Worm (Caenorhabditis elegans): ENCODE data around the gene acbp-5.

Gene acbp-5

DNA sequence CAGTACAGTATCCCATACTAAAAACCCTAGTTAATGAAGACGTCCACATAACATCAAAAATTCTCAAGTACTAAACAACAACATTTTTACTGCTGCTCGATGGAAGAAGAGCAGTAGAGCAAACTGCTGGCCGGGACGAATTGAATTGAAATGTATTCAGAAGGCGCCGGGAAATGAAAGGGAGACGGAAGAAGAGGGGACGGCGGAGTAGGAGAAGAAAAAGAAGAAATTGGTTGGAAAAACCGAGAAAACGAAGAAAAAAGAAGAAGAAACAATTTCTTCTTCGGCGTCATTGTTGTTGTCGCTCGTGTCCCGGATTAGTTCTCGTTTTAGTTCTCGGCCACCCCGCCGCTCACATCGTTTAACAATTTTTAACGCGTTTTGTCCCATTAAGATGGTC lies 7.7 kb downstream of the acbp-5 start:
- no peak for TF ChIP-seq ztf-29 (GFP tag; IDR thresholded peaks at IDR 0.05)
- no peak for TF ChIP-seq tab-1 (GFP tag; IDR thresholded peaks at IDR 0.05)
- no peak for TF ChIP-seq flt-1 (GFP tag; IDR thresholded peaks at IDR 0.05)
- TF ChIP-seq med-1 (GFP tag; optimal IDR thresholded peaks at IDR 0.05; ENCODE audit: insufficient read depth), result no peak
- TF ChIP-seq T22C8.4 (GFP tag; IDR thresholded peaks at IDR 0.05), result no peak
- no peak for TF ChIP-seq cog-1 (tag; optimal IDR thresholded peaks at IDR 0.05)
- no peak for TF ChIP-seq ztf-23 (GFP tag; IDR thresholded peaks at IDR 0.05)
- no peak for TF ChIP-seq ref-1 (GFP tag; conservative IDR thresholded peaks at IDR 0.05)
- TF ChIP-seq klf-2 (GFP tag; conservative IDR thresholded peaks at IDR 0.05), result no peak

DNA sequence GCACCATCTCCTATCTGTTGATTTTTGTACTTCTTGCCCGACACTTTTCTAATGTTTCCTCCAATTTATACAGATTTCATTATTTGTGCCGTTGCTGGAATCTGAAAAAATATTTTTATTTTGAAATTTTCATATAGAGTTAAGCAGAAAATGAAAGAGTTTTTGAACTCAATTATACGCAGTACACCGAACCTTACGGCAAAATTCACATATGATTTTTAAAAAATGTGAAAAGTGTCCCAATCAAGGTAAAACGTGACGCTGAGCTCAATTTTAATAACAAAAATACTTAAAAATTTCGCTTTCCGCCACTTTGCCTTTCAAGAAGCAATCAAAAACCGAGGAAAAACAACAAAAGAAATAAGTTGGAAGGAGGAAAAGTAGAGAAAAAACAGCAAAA lies 10.8 kb downstream of the acbp-5 start, which contains the start of gene arrd-17:
TSS of gene arrd-17 (minus strand) at position 101 of the 400 bp plus-strand sequence.
- TF ChIP-seq klf-2 (GFP tag; conservative IDR thresholded peaks at IDR 0.05) (no peak), T22C8.4 (GFP tag; IDR thresholded peaks at IDR 0.05) (no peak), flt-1 (GFP tag; IDR thresholded peaks at IDR 0.05) (no peak), ztf-29 (GFP tag; IDR thresholded peaks at IDR 0.05) (no peak), med-1 (GFP tag; optimal IDR thresholded peaks at IDR 0.05; ENCODE audit: insufficient read depth) (no peak), ref-1 (GFP tag; conservative IDR thresholded peaks at IDR 0.05) (no peak), tab-1 (GFP tag; IDR thresholded peaks at IDR 0.05) (no peak), ztf-23 (GFP tag; IDR thresholded peaks at IDR 0.05) (no peak), cog-1 (tag; optimal IDR thresholded peaks at IDR 0.05) (no peak)

DNA sequence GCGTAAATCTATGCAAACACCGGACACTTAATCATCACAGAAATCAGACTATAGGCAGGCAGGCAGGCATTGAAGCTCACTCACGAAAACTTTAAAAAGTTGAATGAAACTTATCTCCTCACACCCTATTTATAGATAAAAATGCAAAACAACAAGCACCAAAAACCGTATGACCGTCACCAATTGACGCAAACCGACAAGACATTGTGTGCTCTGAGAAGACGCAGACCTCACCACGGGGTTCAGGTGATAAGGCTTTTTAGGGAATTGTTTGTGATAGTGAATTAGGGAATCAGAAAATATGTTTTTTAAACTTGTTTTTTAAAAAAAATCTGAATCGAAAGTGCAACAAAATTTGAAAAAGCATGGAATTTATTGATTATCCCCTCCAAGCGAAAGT lies 14.8 kb downstream of the acbp-5 start, which contains the start of gene T12D8.5:
TSS of gene T12D8.5 (minus strand) at position 95 of the 400 bp plus-strand sequence.
- no peak for TF ChIP-seq cog-1 (tag; optimal IDR thresholded peaks at IDR 0.05)
- TF ChIP-seq ref-1 (GFP tag; conservative IDR thresholded peaks at IDR 0.05), result no peak
- TF ChIP-seq med-1 (GFP tag; optimal IDR thresholded peaks at IDR 0.05; ENCODE audit: insufficient read depth), result no peak

DNA sequence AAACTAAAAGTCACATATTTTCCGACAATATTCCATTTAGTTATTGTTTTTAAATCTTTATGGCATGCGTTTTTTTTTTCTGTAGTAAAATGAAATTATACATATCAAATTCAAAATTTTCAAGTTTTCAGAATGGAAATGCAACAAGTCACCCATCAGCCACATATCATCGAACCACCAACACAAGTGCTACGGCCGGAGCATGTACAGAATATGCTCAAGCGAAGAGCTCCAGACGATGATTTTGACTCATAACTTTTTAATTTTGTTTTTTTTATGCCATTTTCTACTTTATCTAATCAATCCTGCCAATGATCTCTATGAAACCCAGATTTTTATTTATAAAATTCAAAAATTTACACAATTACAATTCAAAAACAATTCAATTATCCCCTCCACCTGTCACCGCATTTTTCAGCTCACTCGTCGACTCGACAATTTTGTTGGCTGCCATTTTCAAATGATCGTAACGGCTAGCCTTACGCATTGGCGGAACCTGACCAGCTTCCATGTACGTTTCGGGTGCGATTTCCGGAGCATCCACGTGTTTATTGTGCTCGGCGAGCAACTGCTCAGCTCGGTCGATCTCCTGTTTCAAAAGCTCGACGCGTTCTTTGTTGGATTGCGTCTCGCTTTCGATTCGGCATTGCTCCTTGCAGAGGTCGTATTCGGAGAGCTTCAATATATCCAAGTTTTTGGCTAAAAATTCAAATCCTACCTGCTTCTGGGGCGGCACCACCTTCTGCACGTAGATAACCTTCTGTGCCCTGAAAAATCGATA lies 15.6 kb downstream of the acbp-5 start:
- peak; percentile 16; the same call in 1 of the 2 replicates for TF ChIP-seq T22C8.4 (GFP tag; IDR thresholded peaks at IDR 0.05)
- 0 out of 2 replicates have a peak, but pooled peaks have one; percentile 60 for TF ChIP-seq flt-1 (GFP tag; IDR thresholded peaks at IDR 0.05)
- no peak for TF ChIP-seq tab-1 (GFP tag; IDR thresholded peaks at IDR 0.05)

DNA sequence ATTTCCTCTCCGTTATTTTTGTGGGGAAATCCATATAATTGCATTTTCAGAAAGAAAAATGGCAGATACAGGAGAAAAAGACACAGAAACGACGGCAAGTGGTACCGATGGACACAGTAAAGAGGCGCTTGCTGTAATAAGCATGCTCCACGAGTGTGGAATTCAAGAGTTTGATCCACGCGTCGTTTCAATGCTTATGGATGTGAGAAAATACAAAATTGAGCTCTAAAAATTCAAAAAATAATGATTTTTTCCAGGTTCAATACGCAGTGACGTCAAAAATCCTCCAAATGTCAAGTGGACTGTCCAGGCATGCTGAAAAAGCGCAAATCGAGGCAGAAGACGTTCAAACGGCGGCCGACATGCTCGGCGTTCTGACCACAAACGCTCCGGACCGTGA lies 17.3 kb downstream of the acbp-5 start, which contains the start of gene taf-9:
TSS of gene taf-9 (plus strand) at position 51 of the 400 bp plus-strand sequence.
- TF ChIP-seq ztf-23 (GFP tag; IDR thresholded peaks at IDR 0.05), result no peak

DNA sequence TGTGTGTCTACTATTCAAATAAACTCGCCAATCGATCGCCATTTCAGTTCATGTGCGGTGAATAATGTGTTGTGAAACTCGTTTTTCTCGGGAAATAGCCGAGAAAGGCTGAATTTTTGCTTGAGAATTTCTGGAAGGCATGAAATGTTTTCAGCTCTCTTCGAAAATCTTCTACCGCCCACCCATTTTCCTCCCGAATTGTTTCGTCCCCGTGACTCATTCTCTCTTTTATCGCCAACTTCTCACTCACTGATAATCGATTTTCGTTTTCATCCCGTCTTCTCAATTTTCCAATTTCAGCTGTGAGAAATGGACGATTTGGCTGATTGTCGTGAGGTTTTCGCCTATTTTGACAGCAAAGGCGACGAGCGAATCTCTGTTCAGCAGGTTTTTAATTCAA lies 18.5 kb downstream of the acbp-5 start, which contains the start of gene mlc-5:
TSS of gene mlc-5 (plus strand) at position 301 of the 400 bp plus-strand sequence.
- no peak for TF ChIP-seq cog-1 (tag; optimal IDR thresholded peaks at IDR 0.05)
- TF ChIP-seq klf-2 (GFP tag; conservative IDR thresholded peaks at IDR 0.05), result no peak
- no peak for TF ChIP-seq ref-1 (GFP tag; conservative IDR thresholded peaks at IDR 0.05)
- no peak for TF ChIP-seq med-1 (GFP tag; optimal IDR thresholded peaks at IDR 0.05; ENCODE audit: insufficient read depth)
- no peak for TF ChIP-seq flt-1 (GFP tag; IDR thresholded peaks at IDR 0.05)
- TF ChIP-seq ztf-29 (GFP tag; IDR thresholded peaks at IDR 0.05), result no peak
- TF ChIP-seq T22C8.4 (GFP tag; IDR thresholded peaks at IDR 0.05), result no peak
- no peak for TF ChIP-seq ztf-23 (GFP tag; IDR thresholded peaks at IDR 0.05)
- no peak for TF ChIP-seq tab-1 (GFP tag; IDR thresholded peaks at IDR 0.05)

DNA sequence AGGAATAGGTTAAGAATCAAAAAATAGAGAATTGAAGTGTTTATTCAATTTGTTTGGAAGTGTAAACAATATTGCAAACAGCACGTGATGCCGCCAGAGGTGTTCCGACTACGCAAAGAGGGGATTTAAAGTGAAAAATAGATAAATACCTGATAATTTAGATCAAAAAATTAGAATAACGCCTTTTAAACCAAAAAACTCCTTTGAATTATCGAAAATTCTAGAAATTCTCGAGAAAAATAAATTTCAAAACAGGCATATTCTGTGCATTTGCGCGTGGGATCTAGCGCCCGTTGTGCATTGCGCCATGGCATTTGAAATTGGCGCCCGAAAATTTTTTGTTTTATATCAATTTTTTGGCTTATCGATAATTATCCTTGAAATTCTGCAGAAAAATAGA lies 19.2 kb downstream of the acbp-5 start, which contains the start of gene hip-1:
TSS of gene hip-1 (minus strand) at position 225 of the 400 bp plus-strand sequence.
- 0 out of 2 replicates have a peak, but pooled peaks have one; percentile 15 for TF ChIP-seq T22C8.4 (GFP tag; IDR thresholded peaks at IDR 0.05)
- TF ChIP-seq tab-1 (GFP tag; IDR thresholded peaks at IDR 0.05), result no peak
- no peak for TF ChIP-seq med-1 (GFP tag; optimal IDR thresholded peaks at IDR 0.05; ENCODE audit: insufficient read depth)
- TF ChIP-seq klf-2 (GFP tag; conservative IDR thresholded peaks at IDR 0.05), result no peak
- peak; percentile 59 for TF ChIP-seq ztf-23 (GFP tag; IDR thresholded peaks at IDR 0.05)
- no peak for TF ChIP-seq flt-1 (GFP tag; IDR thresholded peaks at IDR 0.05)

DNA sequence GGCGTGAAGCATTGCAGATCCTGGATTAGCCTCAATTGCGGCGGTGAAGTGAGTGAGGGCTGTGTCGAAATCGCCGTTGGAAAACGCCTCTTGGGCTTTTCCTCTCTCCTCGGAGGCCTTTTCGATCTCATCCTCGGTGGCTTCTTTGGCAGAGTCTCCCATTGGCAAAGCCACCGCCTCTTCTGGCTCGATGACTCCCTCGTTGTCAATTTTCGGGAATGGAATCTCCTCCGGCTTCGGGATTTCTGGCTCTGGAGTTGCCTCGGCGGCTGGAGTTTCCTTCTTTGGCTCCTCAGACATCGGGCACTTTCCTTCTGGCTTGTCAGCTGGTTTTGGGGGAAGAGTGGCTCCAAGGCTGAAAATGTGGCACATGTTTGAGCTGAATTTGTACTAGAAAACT lies 19.8 kb downstream of the acbp-5 start:
- TF ChIP-seq med-1 (GFP tag; optimal IDR thresholded peaks at IDR 0.05; ENCODE audit: insufficient read depth), result no peak
- no peak for TF ChIP-seq tab-1 (GFP tag; IDR thresholded peaks at IDR 0.05)
- TF ChIP-seq ztf-23 (GFP tag; IDR thresholded peaks at IDR 0.05), result no peak
- no peak for TF ChIP-seq ref-1 (GFP tag; conservative IDR thresholded peaks at IDR 0.05)
- TF ChIP-seq flt-1 (GFP tag; IDR thresholded peaks at IDR 0.05), result no peak
- no peak for TF ChIP-seq ztf-29 (GFP tag; IDR thresholded peaks at IDR 0.05)
- TF ChIP-seq klf-2 (GFP tag; conservative IDR thresholded peaks at IDR 0.05), result no peak
- TF ChIP-seq T22C8.4 (GFP tag; IDR thresholded peaks at IDR 0.05), result no peak
- TF ChIP-seq cog-1 (tag; optimal IDR thresholded peaks at IDR 0.05), result no peak

DNA sequence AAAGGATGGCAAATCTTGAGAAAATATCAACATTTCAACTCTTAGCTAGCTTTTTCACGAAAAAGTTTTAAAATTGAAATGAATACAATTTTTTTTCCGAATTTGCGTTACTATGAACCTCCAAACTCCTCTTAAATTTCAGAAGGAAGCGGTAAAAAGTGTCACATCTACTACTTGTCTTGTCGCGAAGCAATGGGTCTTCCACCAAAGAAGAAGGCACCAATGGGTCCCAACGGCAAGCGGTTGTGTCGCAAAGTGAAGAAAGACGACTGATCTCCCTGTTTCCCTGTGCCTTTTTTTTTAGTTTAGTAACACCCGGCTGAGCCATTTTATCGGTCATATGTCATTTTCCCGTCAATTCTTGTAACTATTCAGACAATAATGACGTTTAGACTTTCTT lies 20.5 kb downstream of the acbp-5 start:
- TF ChIP-seq ztf-23 (GFP tag; IDR thresholded peaks at IDR 0.05) (no peak), T22C8.4 (GFP tag; IDR thresholded peaks at IDR 0.05) (no peak), tab-1 (GFP tag; IDR thresholded peaks at IDR 0.05) (no peak), ref-1 (GFP tag; conservative IDR thresholded peaks at IDR 0.05) (no peak), cog-1 (tag; optimal IDR thresholded peaks at IDR 0.05) (no peak), flt-1 (GFP tag; IDR thresholded peaks at IDR 0.05) (no peak), ztf-29 (GFP tag; IDR thresholded peaks at IDR 0.05) (no peak), klf-2 (GFP tag; conservative IDR thresholded peaks at IDR 0.05) (no peak), med-1 (GFP tag; optimal IDR thresholded peaks at IDR 0.05; ENCODE audit: insufficient read depth) (no peak)

DNA sequence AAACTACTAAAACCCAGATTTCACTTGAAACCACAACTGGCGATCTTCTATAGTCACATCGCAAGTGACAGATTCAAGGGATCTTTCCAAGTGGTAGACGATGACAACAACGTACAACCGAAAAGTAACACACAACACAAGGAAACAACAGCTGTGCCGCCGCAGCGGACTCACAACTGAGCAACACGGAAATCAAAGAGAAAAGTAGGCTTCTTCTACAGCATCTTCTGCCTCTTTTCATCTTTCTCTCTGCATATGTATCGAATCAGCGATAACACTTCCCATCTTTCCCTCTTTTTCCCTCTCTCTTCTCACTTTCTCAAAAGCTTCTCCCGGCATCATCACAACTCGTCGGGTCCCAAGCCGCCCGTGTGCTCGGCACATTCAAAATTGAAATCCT lies 24.7 kb downstream of the acbp-5 start, which contains the start of gene T12D8.9:
TSS of gene T12D8.9 (plus strand) at position 312 of the 400 bp plus-strand sequence.
- TF ChIP-seq cog-1 (tag; optimal IDR thresholded peaks at IDR 0.05) (no peak), ref-1 (GFP tag; conservative IDR thresholded peaks at IDR 0.05) (no peak), T22C8.4 (GFP tag; IDR thresholded peaks at IDR 0.05) (no peak), ztf-23 (GFP tag; IDR thresholded peaks at IDR 0.05) (no peak), klf-2 (GFP tag; conservative IDR thresholded peaks at IDR 0.05) (no peak), flt-1 (GFP tag; IDR thresholded peaks at IDR 0.05) (no peak), tab-1 (GFP tag; IDR thresholded peaks at IDR 0.05) (no peak), med-1 (GFP tag; optimal IDR thresholded peaks at IDR 0.05; ENCODE audit: insufficient read depth) (no peak), ztf-29 (GFP tag; IDR thresholded peaks at IDR 0.05) (no peak)
